Worm (Caenorhabditis elegans) whole organism, L4 larva: Measurements from ENCODE around the gene arrd-22.

Source experiments
- ceh-44 ChIP-seq: fragments of 200-800 bp; sonication (Bioruptor generic); IDR thresholded peaks from 2 replicates; pipeline ENCODE4 v1.3.6; 2022; ENCODE audit warnings: missing genetic modification reagents, missing genetic modification characterization, missing compliant biosample characterization
- ctbp-1 ChIP-seq: fragments of 200-800 bp; sonication (Bioruptor generic); IDR thresholded peaks from 2 replicates; pipeline ENCODE4 v1.3.6; 2022; ENCODE audit warnings: missing genetic modification reagents, missing genetic modification characterization, missing compliant biosample characterization
- daf-16 ChIP-seq, 3 experiments: sonication (generic microtip); optimal IDR thresholded peaks; 2 replicates each; lab custom pipeline; 2016 to 2017; ENCODE audit warnings: missing genetic modification characterization in 3 of 3, missing genetic modification reagents in 3 of 3, mild to moderate bottlenecking in 2 of 3, missing compliant biosample characterization in 2 of 3, missing biosample characterization in 1 of 3, moderate library complexity in 1 of 3
- daf-19 ChIP-seq: fragments of 200-800 bp; sonication (Bioruptor generic); conservative IDR thresholded peaks from 2 replicates; pipeline ENCODE4 v1.3.6; 2022; ENCODE audit warnings: missing genetic modification characterization, missing compliant biosample characterization
- hmg-1.1 ChIP-seq: fragments of 200-800 bp; sonication (Bioruptor generic); IDR thresholded peaks from 2 replicates; pipeline ENCODE4 v1.3.6; 2022; ENCODE audit warnings: missing genetic modification reagents, missing genetic modification characterization, missing compliant biosample characterization
- jun-1 ChIP-seq: fragments of 150-350 bp; optimal IDR thresholded peaks from 2 replicates; lab custom pipeline; 2014; ENCODE audit warnings: missing biosample characterization, missing genetic modification reagents, missing genetic modification characterization
- lim-7 ChIP-seq: fragments of 200-800 bp; sonication (Bioruptor generic); IDR thresholded peaks from 2 replicates; pipeline ENCODE4 v1.3.6; 2022; ENCODE audit warnings: missing genetic modification characterization, missing compliant biosample characterization
- lin-13 ChIP-seq: fragments of 150-350 bp; optimal IDR thresholded peaks from 2 replicates; lab custom pipeline; 2014; ENCODE audit warnings: missing biosample characterization, missing genetic modification reagents, missing genetic modification characterization
- lin-29 ChIP-seq: fragments of 200-800 bp; sonication (Bioruptor generic); IDR thresholded peaks from 2 replicates; pipeline ENCODE4 v1.3.6; 2022; ENCODE audit warnings: missing genetic modification reagents, missing genetic modification characterization, missing compliant biosample characterization
- mep-1 ChIP-seq: fragments of 150-350 bp; sonication (generic microtip); optimal IDR thresholded peaks from 3 replicates; lab custom pipeline; 2014; ENCODE audit warnings: missing biosample characterization, missing genetic modification characterization
- nhr-102 ChIP-seq: sonication (generic microtip); optimal IDR thresholded peaks from 2 replicates; lab custom pipeline; 2016; ENCODE audit warnings: mild to moderate bottlenecking, missing genetic modification characterization, moderate library complexity, missing compliant biosample characterization
- pha-4 ChIP-seq, 2 experiments: fragments of 150-350 bp in 1 of 2; fragments of 200-800 bp in 1 of 2; sonication (Bioruptor generic) in 1 of 2; IDR thresholded peaks in 1 of 2; optimal IDR thresholded peaks in 1 of 2; 2 replicates each; pipeline versions ENCODE4 v1.3.6 to Lab custom; 2014 to 2022; ENCODE audit warnings: missing genetic modification characterization in 2 of 2, missing genetic modification reagents in 2 of 2, missing biosample characterization in 1 of 2, missing compliant biosample characterization in 1 of 2
- php-3 ChIP-seq: fragments of 200-800 bp; sonication (Bioruptor generic); IDR thresholded peaks from 2 replicates; pipeline ENCODE4 v1.3.6; 2022; ENCODE audit warnings: missing genetic modification reagents, missing genetic modification characterization, missing compliant biosample characterization
- rbr-2 ChIP-seq: sonication (generic microtip); optimal IDR thresholded peaks from 2 replicates; lab custom pipeline; 2016; ENCODE audit warnings: missing genotype, missing genetic modification characterization, missing compliant biosample characterization
- skn-1 ChIP-seq: fragments of 150-350 bp; optimal IDR thresholded peaks from 2 replicates; lab custom pipeline; 2014; ENCODE audit warnings: missing biosample characterization, missing genetic modification characterization
- snpc-1.2 ChIP-seq: fragments of 200-800 bp; sonication (Bioruptor generic); IDR thresholded peaks from 2 replicates; pipeline ENCODE4 v1.3.6; 2022; ENCODE audit warnings: missing genetic modification reagents, missing genetic modification characterization, missing compliant biosample characterization
- unc-39 ChIP-seq: sonication (generic microtip); optimal IDR thresholded peaks from 2 replicates; lab custom pipeline; 2017; ENCODE audit warnings: missing biosample characterization, missing genetic modification characterization
- unc-62 ChIP-seq, 3 experiments: fragments of 150-350 bp in 1 of 3; sonication (generic microtip); optimal IDR thresholded peaks in 2 of 3; peaks in 1 of 3; 1 replicate in 1 of 3; 2 replicates in 2 of 3; lab custom pipeline; 2014 to 2017; ENCODE audit warnings: missing biosample characterization in 3 of 3, missing genetic modification characterization in 3 of 3, missing genetic modification reagents in 3 of 3, missing genotype in 1 of 3
- vab-7 ChIP-seq: fragments of 200-800 bp; sonication (Bioruptor generic); IDR thresholded peaks from 2 replicates; pipeline ENCODE4 v1.3.6; 2022; ENCODE audit warnings: missing genetic modification reagents, missing genetic modification characterization, missing compliant biosample characterization

Gene arrd-22

ce11 chrV:3455135-3455747 is 44.9 kb downstream of the arrd-22 start:
- TF ChIP-seq pha-4 (GFP tag; IDR thresholded peaks at IDR 0.05; lab: Robert Waterston, UW) (peak; percentile 41; the same call in 1 of the 2 replicates), pha-4 (tag; optimal IDR thresholded peaks at IDR 0.05; lab: Kevin White, UChicago) (no peak), ceh-44 (GFP tag; lab: Robert Waterston, UW) (no peak), mep-1 (no peak), unc-62 (GFP tag; optimal IDR thresholded peaks at IDR 0.05 in 1 of 2; lab: Kevin White, UChicago) (peak in 1 of 2 experiments; percentile 2), unc-62 (tag; optimal IDR thresholded peaks at IDR 0.05; lab: Kevin White, UChicago) (no peak), skn-1 (no peak), nhr-102 (tag; lab: Kevin White, UChicago) (peak; percentile 58), ctbp-1 (GFP tag; lab: Robert Waterston, UW) (no peak), lim-7 (GFP tag; lab: Robert Waterston, UW) (peak; percentile 67), php-3 (no peak), daf-16 (GFP tag; optimal IDR thresholded peaks at IDR 0.05; lab: Kevin White, UChicago) (peak in 1 of 2 experiments; percentile 35), daf-16 (tag; optimal IDR thresholded peaks at IDR 0.05; lab: Kevin White, UChicago) (no peak), unc-39 (tag; lab: Kevin White, UChicago) (no peak), hmg-1.1 (0 out of 2 replicates have a peak, but pooled peaks have one; percentile 28), snpc-1.2 (peak; percentile 38; the same call in 1 of the 2 replicates), lin-13 (no peak), jun-1 (tag; lab: Kevin White, UChicago) (no peak), daf-19 (GFP tag; lab: Robert Waterston, UW) (0 out of 2 replicates have a peak, but pooled peaks have one; percentile 28), vab-7 (GFP tag; lab: Robert Waterston, UW) (peak; percentile 51; the same call in 1 of the 2 replicates)

ce11 chrV:3459919-3460318 is 49.6 kb downstream of the arrd-22 start, which contains the start of gene slc-28.2:
TSS of gene slc-28.2 (plus strand) at chrV:3460219.
- no peak for TF ChIP-seq lin-29 (GFP tag; lab: Robert Waterston, UW)
- no peak for TF ChIP-seq rbr-2 (tag; lab: Kevin White, UChicago)
- no peak for TF ChIP-seq pha-4 (GFP tag; IDR thresholded peaks at IDR 0.05; lab: Robert Waterston, UW)
- no peak for TF ChIP-seq pha-4 (tag; optimal IDR thresholded peaks at IDR 0.05; lab: Kevin White, UChicago)
- TF ChIP-seq ctbp-1 (GFP tag; lab: Robert Waterston, UW), result no peak
